In the genomic region with DNA sequence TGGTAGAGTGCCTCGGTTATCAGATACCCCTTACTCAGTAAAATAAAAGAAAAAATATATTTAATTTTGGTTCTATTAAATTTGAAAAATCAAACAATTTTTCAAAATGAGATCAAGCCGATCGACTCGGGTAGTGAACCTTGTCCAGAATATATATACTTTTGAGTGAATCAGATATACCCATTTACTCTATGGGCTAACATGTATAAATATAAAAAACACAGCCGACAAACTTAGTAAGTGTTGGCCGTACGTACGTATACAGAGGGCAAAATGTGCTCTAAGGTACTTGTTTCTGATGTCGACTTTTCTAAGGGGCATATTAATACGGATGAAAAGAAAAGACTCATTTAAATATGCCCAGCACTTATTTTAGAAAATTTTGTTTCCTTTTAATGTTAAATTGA, we compare ENCODE assay signal across 5 fruit fly cellular contexts.
TF ChIP-seq lines count a peak whose summit lies in the region.

No protein-coding gene starts in this region.

- no peak for TF ChIP-seq CTCF in whole organism, embryonic (GFP tag; optimal IDR thresholded peaks at IDR 0.05; lab: Kevin White, UChicago)

TF ChIP-seq in whole organism, 6 proteins besides CTCF, POLR2A, EP300 and RAD21:
- no peak for TF ChIP-seq CG8478 (optimal IDR thresholded peaks at IDR 0.05; lab: Kevin White, UChicago)
- peak; percentile 77 for TF ChIP-seq pan (optimal IDR thresholded peaks at IDR 0.05; lab: Kevin White, UChicago)

TF ChIP-seq in whole organism, embryonic, 481 proteins besides CTCF, POLR2A, EP300 and RAD21:
- TF ChIP-seq cato (GFP tag; optimal IDR thresholded peaks at IDR 0.05; lab: Kevin White, UChicago; ENCODE audit: borderline replicate concordance), result no peak
- no peak for TF ChIP-seq fd96Cb (tag; optimal IDR thresholded peaks at IDR 0.05; lab: Kevin White, UChicago)
- TF ChIP-seq al (GFP tag; IDR thresholded peaks at IDR 0.05; lab: Robert Waterston, UW), result no peak
- no peak for TF ChIP-seq CG10209 (GFP tag; optimal IDR thresholded peaks at IDR 0.05; lab: Kevin White, UChicago)
- TF ChIP-seq slp2 (GFP tag; optimal IDR thresholded peaks at IDR 0.05; lab: Kevin White, UChicago), result no peak
- TF ChIP-seq sima (GFP tag; optimal IDR thresholded peaks at IDR 0.05; lab: Kevin White, UChicago), result no peak
- TF ChIP-seq CG18619 (GFP tag; optimal IDR thresholded peaks at IDR 0.05; lab: Kevin White, UChicago), result no peak
- TF ChIP-seq HLH4C (GFP tag; IDR thresholded peaks at IDR 0.05; lab: Robert Waterston, UW; ENCODE audit: partially characterized antibody), result 0 out of 3 replicates have a peak, but pooled peaks have one; percentile 29

TF ChIP-seq in whole organism, prepupa, 60 proteins besides CTCF, POLR2A, EP300 and RAD21 (continues in another document):
- TF ChIP-seq CG8632 (GFP tag; optimal IDR thresholded peaks at IDR 0.05; lab: Kevin White, UChicago) (no peak), achi (GFP tag; optimal IDR thresholded peaks at IDR 0.05; lab: Kevin White, UChicago) (peak; percentile 10), fkh (GFP tag; optimal IDR thresholded peaks at IDR 0.05; lab: Kevin White, UChicago) (no peak), lz (GFP tag; optimal IDR thresholded peaks at IDR 0.05; lab: Kevin White, UChicago) (peak; percentile 59), ss (GFP tag; optimal IDR thresholded peaks at IDR 0.05; lab: Kevin White, UChicago) (no peak), CG7368 (GFP tag; optimal IDR thresholded peaks at IDR 0.05; lab: Kevin White, UChicago) (no peak), CG9139 (GFP tag; optimal IDR thresholded peaks at IDR 0.05; lab: Kevin White, UChicago) (no peak), CG10631 (GFP tag; optimal IDR thresholded peaks at IDR 0.05; lab: Kevin White, UChicago) (no peak), Blimp-1 (GFP tag; optimal IDR thresholded peaks at IDR 0.05; lab: Kevin White, UChicago) (no peak), CG16779 (tag; optimal IDR thresholded peaks at IDR 0.05; lab: Kevin White, UChicago) (no peak), eg (GFP tag; IDR thresholded peaks at IDR 0.05; lab: Robert Waterston, UW) (no peak), Hr38 (GFP tag; optimal IDR thresholded peaks at IDR 0.05; lab: Kevin White, UChicago) (no peak), CG11762 (GFP tag; optimal IDR thresholded peaks at IDR 0.05; lab: Kevin White, UChicago; ENCODE audit: insufficient read depth) (no peak), CG8319 (GFP tag; optimal IDR thresholded peaks at IDR 0.05; lab: Kevin White, UChicago) (no peak), CG6792 (GFP tag; optimal IDR thresholded peaks at IDR 0.05; lab: Kevin White, UChicago) (peak; percentile 49), CG11294 (GFP tag; IDR thresholded peaks at IDR 0.05; lab: Robert Waterston, UW) (no peak), CG34406 (GFP tag; optimal IDR thresholded peaks at IDR 0.05; lab: Kevin White, UChicago) (peak; percentile 27), acj6 (GFP tag; optimal IDR thresholded peaks at IDR 0.05; lab: Kevin White, UChicago) (peak; percentile 33), Eip75B (GFP tag; optimal IDR thresholded peaks at IDR 0.05; lab: Kevin White, UChicago) (no peak), spab (GFP tag; optimal IDR thresholded peaks at IDR 0.05; lab: Kevin White, UChicago) (no peak), Ets21C (GFP tag; optimal IDR thresholded peaks at IDR 0.05; lab: Kevin White, UChicago) (peak; percentile 64), CG3032 (tag; optimal IDR thresholded peaks at IDR 0.05; lab: Kevin White, UChicago) (no peak), Hr39 (GFP tag; optimal IDR thresholded peaks at IDR 0.05; lab: Kevin White, UChicago) (peak; percentile 54), CG6854 (GFP tag; optimal IDR thresholded peaks at IDR 0.05; lab: Kevin White, UChicago) (no peak), dsx (GFP tag; optimal IDR thresholded peaks at IDR 0.05; lab: Kevin White, UChicago; ENCODE audit: poor library complexity, severe bottlenecking) (no peak), vri (GFP tag; optimal IDR thresholded peaks at IDR 0.05; lab: Kevin White, UChicago) (peak; percentile 61)

TF ChIP-seq in whole organism, pupa, 21 proteins besides CTCF, POLR2A, EP300 and RAD21:
- TF ChIP-seq Pif1A (GFP tag; optimal IDR thresholded peaks at IDR 0.05; lab: Kevin White, UChicago), result no peak
- TF ChIP-seq Snoo (tag; optimal IDR thresholded peaks at IDR 0.05; lab: Kevin White, UChicago), result peak; percentile 53
- peak; percentile 9 for TF ChIP-seq Pif1B (GFP tag; optimal IDR thresholded peaks at IDR 0.05; lab: Kevin White, UChicago)

TF ChIP-seq in whole organism, wandering third instar larva, 38 proteins besides CTCF, POLR2A, EP300 and RAD21:
- TF ChIP-seq dsf (GFP tag; optimal IDR thresholded peaks at IDR 0.05; lab: Kevin White, UChicago; ENCODE audit: borderline replicate concordance) (no peak), foxo (GFP tag; optimal IDR thresholded peaks at IDR 0.05; lab: Kevin White, UChicago) (peak in 1 of 2 experiments; percentile 68), psq (GFP tag; optimal IDR thresholded peaks at IDR 0.05; lab: Kevin White, UChicago) (peak; percentile 38), Rel (GFP tag; optimal IDR thresholded peaks at IDR 0.05; lab: Kevin White, UChicago) (no peak), Rel (tag; optimal IDR thresholded peaks at IDR 0.05; lab: Kevin White, UChicago) (no peak), lola (GFP tag; optimal IDR thresholded peaks at IDR 0.05; lab: Kevin White, UChicago) (no peak), tai (GFP tag; optimal IDR thresholded peaks at IDR 0.05; lab: Kevin White, UChicago) (peak; percentile 46), Abd-B (GFP tag; optimal IDR thresholded peaks at IDR 0.05; lab: Kevin White, UChicago) (no peak), Mio (GFP tag; optimal IDR thresholded peaks at IDR 0.05; lab: Kevin White, UChicago) (no peak), ey (GFP tag; optimal IDR thresholded peaks at IDR 0.05; lab: Kevin White, UChicago) (peak; percentile 60), jim (GFP tag; optimal IDR thresholded peaks at IDR 0.05; lab: Kevin White, UChicago) (no peak), CrebA (GFP tag; optimal IDR thresholded peaks at IDR 0.05; lab: Kevin White, UChicago; ENCODE audit: borderline replicate concordance) (no peak), dmrt93B (GFP tag; optimal IDR thresholded peaks at IDR 0.05; lab: Kevin White, UChicago) (no peak), Hr83 (GFP tag; optimal IDR thresholded peaks at IDR 0.05; lab: Kevin White, UChicago; ENCODE audit: poor library complexity, severe bottlenecking) (no peak), OdsH (GFP tag; optimal IDR thresholded peaks at IDR 0.05; lab: Kevin White, UChicago) (peak; percentile 77), Hnf4 (GFP tag; optimal IDR thresholded peaks at IDR 0.05; lab: Kevin White, UChicago) (peak; percentile 66), N (GFP tag; optimal IDR thresholded peaks at IDR 0.05; lab: Kevin White, UChicago) (no peak), brk (GFP tag; optimal IDR thresholded peaks at IDR 0.05; lab: Kevin White, UChicago) (peak; percentile 12), Myc (optimal IDR thresholded peaks at IDR 0.05; lab: Kevin White, UChicago) (no peak), sv (GFP tag; optimal IDR thresholded peaks at IDR 0.05; lab: Kevin White, UChicago) (no peak), Dfd (GFP tag; optimal IDR thresholded peaks at IDR 0.05; lab: Kevin White, UChicago) (no peak), CG32264 (GFP tag; optimal IDR thresholded peaks at IDR 0.05; lab: Kevin White, UChicago) (peak; percentile 19), pan (optimal IDR thresholded peaks at IDR 0.05; lab: Kevin White, UChicago) (no peak), GATAd (GFP tag; optimal IDR thresholded peaks at IDR 0.05; lab: Kevin White, UChicago) (no peak), dl (GFP tag; optimal IDR thresholded peaks at IDR 0.05; lab: Kevin White, UChicago; ENCODE audit: insufficient read depth in 1 of 2, partially characterized antibody in 2 of 2) (no peak), Vsx2 (GFP tag; optimal IDR thresholded peaks at IDR 0.05; lab: Kevin White, UChicago; ENCODE audit: partially characterized antibody) (no peak), rgr (GFP tag; optimal IDR thresholded peaks at IDR 0.05; lab: Kevin White, UChicago) (peak; percentile 60), woc (GFP tag; optimal IDR thresholded peaks at IDR 0.05; lab: Kevin White, UChicago) (peak; percentile 74), Sp1 (GFP tag; optimal IDR thresholded peaks at IDR 0.05; lab: Kevin White, UChicago) (peak; percentile 67), HLH106 (tag; optimal IDR thresholded peaks at IDR 0.05; lab: Kevin White, UChicago) (peak; percentile 41), Dif (GFP tag; optimal IDR thresholded peaks at IDR 0.05; lab: Kevin White, UChicago; ENCODE audit: partially characterized antibody) (no peak), sage (GFP tag; optimal IDR thresholded peaks at IDR 0.05; lab: Kevin White, UChicago) (peak; percentile 22), br (GFP tag; optimal IDR thresholded peaks at IDR 0.05; lab: Kevin White, UChicago) (peak; percentile 73), Jra (GFP tag; optimal IDR thresholded peaks at IDR 0.05; lab: Kevin White, UChicago) (peak; percentile 50), usp (GFP tag; optimal IDR thresholded peaks at IDR 0.05; lab: Kevin White, UChicago) (no peak), fru (GFP tag; optimal IDR thresholded peaks at IDR 0.05; lab: Kevin White, UChicago) (peak; percentile 59), CG9705 (GFP tag; optimal IDR thresholded peaks at IDR 0.05; lab: Kevin White, UChicago) (no peak), Hr78 (GFP tag; optimal IDR thresholded peaks at IDR 0.05; lab: Kevin White, UChicago) (no peak), h (GFP tag; optimal IDR thresholded peaks at IDR 0.05; lab: Kevin White, UChicago) (peak; percentile 76)
